Worm (Caenorhabditis elegans): ENCODE measurements around the gene Y62H9A.14.

DNA sequence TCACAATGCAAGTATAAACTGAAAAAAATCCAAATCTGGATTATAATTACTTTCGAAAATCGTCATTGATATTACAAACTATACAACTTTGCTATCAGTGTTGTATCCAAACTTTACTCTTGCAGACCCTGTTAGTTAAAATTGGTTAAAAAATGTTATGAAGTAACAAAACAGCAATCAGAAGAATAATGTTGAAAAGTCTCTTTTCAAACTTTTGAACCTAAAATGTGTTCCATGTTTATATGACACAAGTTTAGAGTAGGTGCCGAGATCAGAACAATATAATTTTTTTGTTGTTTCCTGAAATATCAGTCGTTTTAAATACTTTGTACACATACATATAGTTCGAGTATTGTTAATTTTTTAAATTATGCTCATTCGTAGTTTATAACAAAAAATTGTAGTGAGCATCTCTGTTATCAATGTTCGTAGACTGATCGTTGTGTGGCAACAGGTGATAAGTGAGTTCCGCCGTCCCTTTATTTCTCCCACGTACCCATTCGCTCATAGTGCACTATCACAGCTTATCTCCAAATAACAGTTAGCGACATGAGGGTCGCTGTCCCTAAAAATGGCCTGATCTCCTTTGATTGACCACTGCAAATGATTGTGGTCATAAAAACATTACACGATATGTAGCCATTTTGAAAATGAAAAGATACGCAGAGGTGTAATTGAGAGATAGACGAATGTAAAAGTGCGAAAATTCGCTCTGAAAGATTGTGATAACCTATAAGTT, 41.2 kb downstream of the Y62H9A.14 start:
- TF ChIP-seq pha-4 (GFP tag; IDR thresholded peaks at IDR 0.05): 0 out of 2 replicates have a peak, but pooled peaks have one; percentile 9
- no peak for TF ChIP-seq pha-4 (tag; optimal IDR thresholded peaks at IDR 0.05)
- no peak for TF ChIP-seq daf-16 (GFP tag; optimal IDR thresholded peaks at IDR 0.05)
- peak; percentile 74 for TF ChIP-seq daf-16 (tag; optimal IDR thresholded peaks at IDR 0.05)
- TF ChIP-seq pqm-1 (tag; optimal IDR thresholded peaks at IDR 0.05): peak; percentile 33
- TF ChIP-seq unc-39 (tag; optimal IDR thresholded peaks at IDR 0.05): no peak
- TF ChIP-seq nhr-11 (tag; optimal IDR thresholded peaks at IDR 0.05): no peak
- TF ChIP-seq lin-29 (GFP tag; IDR thresholded peaks at IDR 0.05): no peak

Measured in whole organism, L4 larva.